Worm (Caenorhabditis elegans) whole organism, mixed stage, embryonic: ENCODE measurements around the gene F32G8.3.

Experiments used
- blmp-1 ChIP-seq: fragments of 150-350 bp; optimal IDR thresholded peaks from 2 replicates; lab custom pipeline; 2014; ENCODE audit warnings: missing biosample characterization, missing genetic modification characterization
- ces-1 ChIP-seq: fragments of 150-350 bp; optimal IDR thresholded peaks from 2 replicates; lab custom pipeline; 2014; ENCODE audit warnings: missing biosample characterization, missing genetic modification reagents, missing genetic modification characterization
- elt-1 ChIP-seq: sonication (generic microtip); optimal IDR thresholded peaks from 2 replicates; lab custom pipeline; 2017; ENCODE audit warnings: missing genetic modification characterization, mild to moderate bottlenecking, missing compliant biosample characterization, antibody characterized with exemption, moderate library complexity, borderline replicate concordance; ENCODE audit not compliant: insufficient read depth
- hlh-1 ChIP-seq: fragments of 150-350 bp; optimal IDR thresholded peaks from 2 replicates; lab custom pipeline; 2014; ENCODE audit warnings: missing biosample characterization, missing genetic modification reagents, missing genetic modification characterization
- lin-13 ChIP-seq: fragments of 150-350 bp; optimal IDR thresholded peaks from 2 replicates; lab custom pipeline; 2014; ENCODE audit warnings: missing biosample characterization, missing genetic modification characterization
- lsy-2 ChIP-seq: fragments of 150-350 bp; optimal IDR thresholded peaks from 2 replicates; lab custom pipeline; 2014; ENCODE audit warnings: missing biosample characterization, missing genetic modification characterization
- nhr-237 ChIP-seq: fragments of 150-350 bp; optimal IDR thresholded peaks from 2 replicates; lab custom pipeline; 2014; ENCODE audit warnings: missing biosample characterization, missing genetic modification characterization
- nhr-28 ChIP-seq: fragments of 150-350 bp; optimal IDR thresholded peaks from 2 replicates; lab custom pipeline; 2014; ENCODE audit warnings: missing biosample characterization, missing genetic modification characterization
- nhr-76 ChIP-seq: sonication (generic microtip); optimal IDR thresholded peaks from 2 replicates; lab custom pipeline; 2017; ENCODE audit warnings: missing biosample characterization, missing genetic modification characterization
- pha-4 ChIP-seq: fragments of 150-350 bp; optimal IDR thresholded peaks from 2 replicates; lab custom pipeline; 2018; ENCODE audit warnings: missing biosample characterization, missing genetic modification reagents, missing genetic modification characterization
- snpc-4 ChIP-seq: fragments of 150-350 bp; optimal IDR thresholded peaks from 2 replicates; lab custom pipeline; 2014; ENCODE audit warnings: missing biosample characterization, missing genetic modification characterization
- tbx-8 ChIP-seq: fragments of 200-800 bp; sonication (Bioruptor generic); optimal IDR thresholded peaks from 2 replicates; lab custom pipeline; 2018; ENCODE audit warnings: mild to moderate bottlenecking, missing genetic modification characterization, moderate library complexity, missing compliant biosample characterization
- unc-62 ChIP-seq: fragments of 150-350 bp; optimal IDR thresholded peaks from 2 replicates; lab custom pipeline; 2014; ENCODE audit warnings: missing biosample characterization, missing genetic modification reagents, missing genetic modification characterization

DNA sequence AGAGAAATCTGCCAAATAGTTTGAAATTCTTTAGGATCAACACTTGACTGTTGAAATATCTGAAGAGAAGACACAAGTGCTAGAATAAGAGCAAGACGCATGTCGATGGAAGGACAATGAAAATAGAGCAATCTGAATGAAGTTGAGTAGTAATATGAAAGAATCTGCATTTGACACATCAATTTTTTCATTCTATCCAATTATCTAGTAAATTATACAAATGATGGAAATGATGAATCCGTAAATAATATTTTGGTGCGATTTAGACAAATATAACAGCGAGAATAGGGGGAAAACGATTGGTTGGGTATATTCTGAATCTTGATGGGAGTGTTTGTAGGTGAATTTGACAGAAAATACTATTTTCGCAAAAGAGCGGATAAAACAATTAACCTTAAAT lies 22.4 kb downstream of the F32G8.3 start, which contains the start of gene txt-10:
- no peak for TF ChIP-seq nhr-28 (tag; lab: Kevin White, UChicago)
- no peak for TF ChIP-seq nhr-76
- TF ChIP-seq snpc-4 (tag; lab: Kevin White, UChicago) = no peak
- TF ChIP-seq lsy-2 (tag; lab: Kevin White, UChicago) = no peak
- no peak for TF ChIP-seq lin-13
- no peak for TF ChIP-seq nhr-237 (tag; lab: Kevin White, UChicago)
- no peak for TF ChIP-seq blmp-1 (tag; lab: Kevin White, UChicago)
- no peak for TF ChIP-seq ces-1 (GFP tag; lab: Kevin White, UChicago)
- no peak for TF ChIP-seq tbx-8 (GFP tag; lab: Kevin White, UChicago)
- TF ChIP-seq elt-1 = no peak
- TF ChIP-seq hlh-1 (tag; lab: Kevin White, UChicago) = no peak
- TF ChIP-seq unc-62 (GFP tag; lab: Kevin White, UChicago) = no peak
- TF ChIP-seq pha-4 (tag; lab: Kevin White, UChicago) = no peak
